Fruit fly (Drosophila melanogaster) whole organism, prepupa: ENCODE results near the gene CG14282.

Experiments used
- CG10631 ChIP-seq: fragments of 200-800 bp; sonication (Bioruptor generic); optimal IDR thresholded peaks from 2 replicates; lab custom pipeline; 2016; ENCODE audit warnings: missing biosample characterization, missing genetic modification characterization
- CG10669 ChIP-seq: fragments of 200-800 bp; sonication (Bioruptor generic); optimal IDR thresholded peaks from 3 replicates; lab custom pipeline; 2018; ENCODE audit warnings: missing biosample characterization, mild to moderate bottlenecking, missing genetic modification characterization, moderate library complexity
- CG11762 ChIP-seq: fragments of 200-800 bp; sonication (Bioruptor generic); optimal IDR thresholded peaks from 3 replicates; lab custom pipeline; 2016; ENCODE audit warnings: missing biosample characterization, missing genetic modification characterization; ENCODE audit not compliant: insufficient read depth
- CG11902 ChIP-seq: fragments of 200-800 bp; sonication (Bioruptor generic); optimal IDR thresholded peaks from 3 replicates; lab custom pipeline; 2016; ENCODE audit warnings: missing biosample characterization, missing genetic modification characterization
- CG15336 ChIP-seq: fragments of 200-800 bp; sonication (Bioruptor generic); IDR thresholded peaks from 2 replicates; pipeline ENCODE4 v1.3.6; 2022; ENCODE audit warnings: missing biosample characterization, missing genetic modification characterization
- CG1621 ChIP-seq: fragments of 200-800 bp; sonication (Bioruptor generic); optimal IDR thresholded peaks from 3 replicates; lab custom pipeline; 2018; ENCODE audit warnings: missing biosample characterization, mild to moderate bottlenecking, missing genetic modification characterization
- CG16779 ChIP-seq: fragments of 200-800 bp; sonication (Bioruptor generic); optimal IDR thresholded peaks from 3 replicates; lab custom pipeline; 2017; ENCODE audit warnings: missing biosample characterization, mild to moderate bottlenecking, missing genetic modification characterization
- CG3032 ChIP-seq: fragments of 200-800 bp; optimal IDR thresholded peaks from 2 replicates; lab custom pipeline; 2019; ENCODE audit warnings: missing biosample characterization, mild to moderate bottlenecking, missing genetic modification characterization, moderate library complexity
- CG31627 ChIP-seq: fragments of 200-800 bp; sonication (Bioruptor generic); optimal IDR thresholded peaks from 3 replicates; lab custom pipeline; 2016; ENCODE audit warnings: missing biosample characterization, missing genetic modification characterization
- CG3919 ChIP-seq: fragments of 200-800 bp; sonication (Bioruptor generic); optimal IDR thresholded peaks from 3 replicates; lab custom pipeline; 2016; ENCODE audit warnings: missing biosample characterization, missing genetic modification characterization
- CG4318 ChIP-seq: fragments of 200-800 bp; sonication (Bioruptor generic); optimal IDR thresholded peaks from 3 replicates; lab custom pipeline; 2017; ENCODE audit warnings: missing biosample characterization, mild to moderate bottlenecking, missing genetic modification characterization
- CG6163 ChIP-seq: fragments of 200-800 bp; sonication (Bioruptor generic); IDR thresholded peaks from 3 replicates; pipeline ENCODE4 v1.3.6; 2022; ENCODE audit warnings: missing biosample characterization, missing genetic modification characterization
- CG6792 ChIP-seq: fragments of 200-800 bp; sonication (Bioruptor generic); optimal IDR thresholded peaks from 3 replicates; lab custom pipeline; 2016; ENCODE audit warnings: missing biosample characterization, missing genetic modification characterization
- CG6854 ChIP-seq: fragments of 200-800 bp; sonication (Bioruptor generic); optimal IDR thresholded peaks from 2 replicates; lab custom pipeline; 2017; ENCODE audit warnings: missing biosample characterization, mild to moderate bottlenecking, missing genetic modification characterization
- CG7368 ChIP-seq: fragments of 200-800 bp; sonication (Bioruptor generic); optimal IDR thresholded peaks from 3 replicates; lab custom pipeline; 2016; ENCODE audit warnings: missing biosample characterization, missing genetic modification characterization
- CG8319 ChIP-seq: fragments of 200-800 bp; sonication (Bioruptor generic); optimal IDR thresholded peaks from 3 replicates; lab custom pipeline; 2016; ENCODE audit warnings: missing biosample characterization, missing genetic modification characterization
- CG8632 ChIP-seq: fragments of 200-800 bp; sonication (Bioruptor generic); optimal IDR thresholded peaks from 3 replicates; lab custom pipeline; 2016; ENCODE audit warnings: missing biosample characterization, missing genetic modification characterization
- Eip75B ChIP-seq: fragments of 200-800 bp; sonication (Bioruptor generic); optimal IDR thresholded peaks from 3 replicates; lab custom pipeline; 2016; ENCODE audit warnings: missing biosample characterization, missing genetic modification characterization
- Eip78C ChIP-seq: fragments of 200-800 bp; sonication (Bioruptor generic); peaks from one replicate; lab custom pipeline; 2016; ENCODE audit warnings: missing biosample characterization, missing genetic modification characterization
- Eip93F ChIP-seq: fragments of 200-800 bp; sonication (Bioruptor generic); optimal IDR thresholded peaks from 2 replicates; lab custom pipeline; 2016; ENCODE audit warnings: missing biosample characterization, mild to moderate bottlenecking, missing genetic modification characterization
- Ets21C ChIP-seq: fragments of 200-800 bp; sonication (Bioruptor generic); optimal IDR thresholded peaks from 3 replicates; lab custom pipeline; 2016; ENCODE audit warnings: missing biosample characterization, missing genetic modification characterization
- Ets96B ChIP-seq: fragments of 200-800 bp; optimal IDR thresholded peaks from 2 replicates; lab custom pipeline; 2019; ENCODE audit warnings: missing biosample characterization, mild to moderate bottlenecking, missing genetic modification characterization, moderate library complexity
- Gug ChIP-seq: fragments of 200-800 bp; sonication (Bioruptor generic); IDR thresholded peaks from 2 replicates; pipeline ENCODE4 v1.3.6; 2022; ENCODE audit warnings: missing biosample characterization, missing genetic modification characterization
- Hr38 ChIP-seq: sonication (Bioruptor generic); optimal IDR thresholded peaks from 2 replicates; lab custom pipeline; 2016; ENCODE audit warnings: missing biosample characterization, missing genetic modification characterization
- Hr39 ChIP-seq: fragments of 200-800 bp; sonication (Bioruptor generic); optimal IDR thresholded peaks from 2 replicates; lab custom pipeline; 2016; ENCODE audit warnings: missing biosample characterization, missing genetic modification characterization
- Hr4 ChIP-seq: fragments of 200-800 bp; sonication (Bioruptor generic); optimal IDR thresholded peaks from 3 replicates; lab custom pipeline; 2016; ENCODE audit warnings: missing biosample characterization, missing genetic modification characterization
- Lpt ChIP-seq: fragments of 200-800 bp; sonication (Bioruptor generic); optimal IDR thresholded peaks from 3 replicates; lab custom pipeline; 2016; ENCODE audit warnings: missing biosample characterization, missing genetic modification characterization
- Met ChIP-seq: fragments of 200-800 bp; sonication (Bioruptor generic); optimal IDR thresholded peaks from 3 replicates; lab custom pipeline; 2016; ENCODE audit warnings: missing biosample characterization, missing genetic modification characterization
- OdsH ChIP-seq: fragments of 200-800 bp; sonication (Bioruptor generic); optimal IDR thresholded peaks from 3 replicates; lab custom pipeline; 2016; ENCODE audit warnings: missing biosample characterization, missing genetic modification characterization
- Smox ChIP-seq: fragments of 200-800 bp; sonication (Bioruptor generic); optimal IDR thresholded peaks from 3 replicates; lab custom pipeline; 2016; ENCODE audit warnings: missing biosample characterization, missing genetic modification characterization
- Sox102F ChIP-seq: fragments of 200-800 bp; sonication (Bioruptor generic); optimal IDR thresholded peaks from 2 replicates; lab custom pipeline; 2016; ENCODE audit warnings: missing biosample characterization, mild to moderate bottlenecking, missing genetic modification characterization
- Sox14 ChIP-seq: fragments of 200-800 bp; sonication (Bioruptor generic); optimal IDR thresholded peaks from 3 replicates; lab custom pipeline; 2016; ENCODE audit warnings: missing biosample characterization, missing genetic modification characterization
- Sox15 ChIP-seq: fragments of 200-800 bp; sonication (Bioruptor generic); optimal IDR thresholded peaks from 3 replicates; lab custom pipeline; 2016; ENCODE audit warnings: missing biosample characterization, missing genetic modification characterization
- achi ChIP-seq: fragments of 200-800 bp; sonication (Bioruptor generic); optimal IDR thresholded peaks from 3 replicates; lab custom pipeline; 2016; ENCODE audit warnings: missing biosample characterization, missing genetic modification characterization
- acj6 ChIP-seq: fragments of 200-800 bp; sonication (Bioruptor generic); optimal IDR thresholded peaks from 3 replicates; lab custom pipeline; 2016; ENCODE audit warnings: missing biosample characterization, missing genetic modification characterization
- dac ChIP-seq: fragments of 200-800 bp; sonication (Bioruptor generic); optimal IDR thresholded peaks from 2 replicates; lab custom pipeline; 2017; ENCODE audit warnings: missing biosample characterization, mild to moderate bottlenecking, missing genetic modification characterization
- dsx ChIP-seq: fragments of 200-800 bp; optimal IDR thresholded peaks from 3 replicates; lab custom pipeline; 2019; ENCODE audit warnings: missing biosample characterization, mild to moderate bottlenecking, missing genetic modification characterization, moderate library complexity; ENCODE audit not compliant: poor library complexity, severe bottlenecking
- eg ChIP-seq: fragments of 200-800 bp; sonication (Bioruptor generic); IDR thresholded peaks from 3 replicates; pipeline ENCODE4 v1.3.6; 2022; ENCODE audit warnings: missing biosample characterization, missing genetic modification characterization
- esn ChIP-seq: fragments of 200-800 bp; sonication (Bioruptor generic); optimal IDR thresholded peaks from 2 replicates; lab custom pipeline; 2016; ENCODE audit warnings: missing biosample characterization, mild to moderate bottlenecking, missing genetic modification characterization, moderate library complexity
- fd59A ChIP-seq: fragments of 200-800 bp; sonication (Bioruptor generic); optimal IDR thresholded peaks from 2 replicates; lab custom pipeline; 2017; ENCODE audit warnings: missing biosample characterization, mild to moderate bottlenecking, missing genetic modification characterization, missing genetic modification reagents
- fd85E ChIP-seq: fragments of 200-800 bp; sonication (Bioruptor generic); optimal IDR thresholded peaks from 3 replicates; lab custom pipeline; 2016; ENCODE audit warnings: missing biosample characterization, missing genetic modification characterization
- fkh ChIP-seq: fragments of 200-800 bp; sonication (Bioruptor generic); optimal IDR thresholded peaks from 3 replicates; lab custom pipeline; 2017; ENCODE audit warnings: missing biosample characterization, mild to moderate bottlenecking, missing genetic modification characterization, moderate library complexity
- net ChIP-seq: fragments of 200-800 bp; sonication (Bioruptor generic); optimal IDR thresholded peaks from 3 replicates; lab custom pipeline; 2016; ENCODE audit warnings: missing biosample characterization, missing genetic modification characterization
- pdm3 ChIP-seq: fragments of 200-800 bp; sonication (Bioruptor generic); optimal IDR thresholded peaks from 3 replicates; lab custom pipeline; 2016; ENCODE audit warnings: missing biosample characterization, missing genetic modification characterization
- ss ChIP-seq, 2 experiments: fragments of 200-800 bp; sonication (Bioruptor generic); optimal IDR thresholded peaks; 2 replicates in 1 of 2; 3 replicates in 1 of 2; lab custom pipeline; 2017 to 2018; ENCODE audit warnings: mild to moderate bottlenecking in 2 of 2, missing biosample characterization in 2 of 2, missing genetic modification characterization in 2 of 2, moderate library complexity in 1 of 2
- svp ChIP-seq: fragments of 200-800 bp; sonication (Bioruptor generic); peaks from one replicate; lab custom pipeline; 2016; ENCODE audit warnings: missing biosample characterization, missing genetic modification characterization
- topi ChIP-seq: fragments of 200-800 bp; sonication (Bioruptor generic); optimal IDR thresholded peaks from 3 replicates; lab custom pipeline; 2016; ENCODE audit warnings: missing biosample characterization, missing genetic modification characterization
- vri ChIP-seq: fragments of 200-800 bp; sonication (Bioruptor generic); optimal IDR thresholded peaks from 3 replicates; lab custom pipeline; 2016; ENCODE audit warnings: missing biosample characterization, mild to moderate bottlenecking, missing genetic modification characterization

Gene CG14282

DNA sequence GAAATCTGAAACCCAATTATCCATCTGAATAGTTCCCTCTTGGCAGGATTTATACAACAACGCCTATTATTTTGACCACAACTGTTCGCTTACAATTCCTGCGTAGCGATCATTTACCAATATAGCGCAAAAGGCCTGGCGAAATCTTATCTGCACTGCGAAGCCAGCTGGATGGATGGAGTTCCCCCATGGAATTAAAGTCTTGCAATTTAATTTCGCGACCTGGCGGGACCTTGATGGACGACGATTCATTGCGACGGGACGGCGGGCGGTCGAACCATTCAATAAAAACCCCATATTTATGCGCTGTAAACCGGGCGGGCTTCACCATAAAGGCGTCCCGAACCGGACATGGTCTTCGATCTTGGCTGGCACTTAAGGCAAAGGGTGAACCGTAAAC is 24.0 kb upstream of the CG14282 start (continued):
- peak; percentile 8 for TF ChIP-seq CG3032 (tag; lab: Kevin White, UChicago)
- no peak for TF ChIP-seq dsx (GFP tag; lab: Kevin White, UChicago)
- TF ChIP-seq CG15336 (GFP tag; lab: Robert Waterston, UW) = no peak
- no peak for TF ChIP-seq CG11902 (GFP tag; lab: Kevin White, UChicago)
- no peak for TF ChIP-seq Sox14
- TF ChIP-seq CG4318 (GFP tag; lab: Kevin White, UChicago) = no peak
- TF ChIP-seq CG6163 (GFP tag; lab: Robert Waterston, UW) = peak; percentile 56; the same call in 1 of the 3 replicates
- no peak for TF ChIP-seq svp (GFP tag; lab: Kevin White, UChicago)
- TF ChIP-seq Eip93F (GFP tag; lab: Kevin White, UChicago) = no peak
- TF ChIP-seq Met = no peak
- TF ChIP-seq Sox15 = no peak
- no peak for TF ChIP-seq Lpt (GFP tag; lab: Kevin White, UChicago)
- no peak for TF ChIP-seq CG11762 (GFP tag; lab: Kevin White, UChicago)
- no peak for TF ChIP-seq fd59A (GFP tag; lab: Kevin White, UChicago)
- TF ChIP-seq CG8319 (GFP tag; lab: Kevin White, UChicago) = no peak
- no peak for TF ChIP-seq Ets21C (GFP tag; lab: Kevin White, UChicago)
- TF ChIP-seq OdsH (GFP tag; lab: Kevin White, UChicago) = no peak
- no peak for TF ChIP-seq fd85E
- TF ChIP-seq vri (GFP tag; lab: Kevin White, UChicago) = no peak
- no peak for TF ChIP-seq CG8632 (GFP tag; lab: Kevin White, UChicago)
- peak; percentile 13 for TF ChIP-seq CG10669
- TF ChIP-seq topi = peak; percentile 23
- TF ChIP-seq CG6792 = no peak

DNA sequence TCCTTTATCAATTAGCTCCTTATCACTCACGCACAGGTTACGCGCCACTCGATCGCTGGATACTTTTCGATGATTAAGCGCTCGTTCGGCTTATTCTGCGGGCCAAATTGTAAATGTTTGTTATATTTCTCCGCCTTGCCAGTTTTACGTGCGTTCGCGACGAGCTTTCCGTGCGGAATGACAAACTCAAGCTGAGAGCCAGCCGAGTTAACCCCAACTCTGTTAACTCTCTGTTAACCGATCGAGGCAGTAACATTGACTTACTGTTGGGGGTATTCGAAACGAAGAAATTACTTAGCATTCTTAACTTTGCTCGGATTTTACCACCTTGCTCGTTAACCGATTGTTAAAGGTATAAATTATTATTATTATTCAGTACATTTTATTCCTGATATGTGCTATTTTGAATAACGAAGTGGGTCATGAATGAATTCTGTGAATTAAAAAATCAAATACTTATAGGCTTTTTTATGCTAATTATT is 23.3 kb upstream of the CG14282 start, which contains the start of gene CG5835:
TSS of gene CG5835 (minus strand) at position 185 of the 482 bp plus-strand sequence.
- TF ChIP-seq svp (GFP tag; lab: Kevin White, UChicago) = peak; percentile 67
- no peak for TF ChIP-seq CG7368 (GFP tag; lab: Kevin White, UChicago)
- TF ChIP-seq CG15336 (GFP tag; lab: Robert Waterston, UW) = peak; percentile 53; the same call in 1 of the 2 replicates
- TF ChIP-seq CG1621 = peak; percentile 55
- peak; percentile 36 for TF ChIP-seq CG10631 (GFP tag; lab: Kevin White, UChicago)
- no peak for TF ChIP-seq dac (GFP tag; lab: Kevin White, UChicago)
- TF ChIP-seq net (GFP tag; lab: Kevin White, UChicago) = peak; percentile 8
- peak; percentile 24 for TF ChIP-seq CG8632 (GFP tag; lab: Kevin White, UChicago)
- TF ChIP-seq Eip93F (GFP tag; lab: Kevin White, UChicago) = no peak
- no peak for TF ChIP-seq CG8319 (GFP tag; lab: Kevin White, UChicago)
- TF ChIP-seq achi (GFP tag; lab: Kevin White, UChicago) = peak; percentile 13
- peak; percentile 42 for TF ChIP-seq Met
- TF ChIP-seq dsx (GFP tag; lab: Kevin White, UChicago) = no peak
- peak; percentile 65 for TF ChIP-seq vri (GFP tag; lab: Kevin White, UChicago)
- TF ChIP-seq esn = peak; percentile 60
- TF ChIP-seq CG16779 (tag; lab: Kevin White, UChicago) = no peak
- TF ChIP-seq eg = 0 out of 3 replicates have a peak, but pooled peaks have one; percentile 34
- TF ChIP-seq CG6163 (GFP tag; lab: Robert Waterston, UW) = peak; percentile 44; the same call in 1 of the 3 replicates
- TF ChIP-seq Lpt (GFP tag; lab: Kevin White, UChicago) = no peak
- peak; percentile 18 for TF ChIP-seq Hr39 (GFP tag; lab: Kevin White, UChicago)
- TF ChIP-seq fkh (GFP tag; lab: Kevin White, UChicago) = no peak
- TF ChIP-seq acj6 = peak; percentile 10
- TF ChIP-seq Eip78C (GFP tag; lab: Kevin White, UChicago) = peak; percentile 64
- peak; percentile 70 for TF ChIP-seq CG6854
- peak; percentile 43 for TF ChIP-seq OdsH (GFP tag; lab: Kevin White, UChicago)
- TF ChIP-seq CG4318 (GFP tag; lab: Kevin White, UChicago) = no peak
- TF ChIP-seq Hr4 (GFP tag; lab: Kevin White, UChicago) = peak; percentile 44
- TF ChIP-seq Sox14 = peak; percentile 7
- TF ChIP-seq fd85E = no peak
- TF ChIP-seq pdm3 (GFP tag; lab: Kevin White, UChicago) = peak; percentile 43
- TF ChIP-seq ss (GFP tag; optimal IDR thresholded peaks at IDR 0.05; lab: Kevin White, UChicago) = no peak
- peak; percentile 29 for TF ChIP-seq Sox102F
- peak; percentile 44 for TF ChIP-seq Smox (GFP tag; lab: Kevin White, UChicago)
- TF ChIP-seq Gug = no peak
- TF ChIP-seq Hr38 (GFP tag; lab: Kevin White, UChicago) = no peak
- no peak for TF ChIP-seq Ets96B (tag; lab: Kevin White, UChicago)
- no peak for TF ChIP-seq topi
- peak; percentile 9 for TF ChIP-seq CG31627
- TF ChIP-seq CG3919 (GFP tag; lab: Kevin White, UChicago) = peak; percentile 32
- TF ChIP-seq Eip75B (GFP tag; lab: Kevin White, UChicago) = peak; percentile 28
- TF ChIP-seq, all 60 proteins: peak for 25
